Worm (Caenorhabditis elegans): Measurements from ENCODE around the gene atg-16.1.
A peak's percentile ranks its signal among the peaks of the same experiment; 100 is the strongest.

The atg-16.1 gene

DNA sequence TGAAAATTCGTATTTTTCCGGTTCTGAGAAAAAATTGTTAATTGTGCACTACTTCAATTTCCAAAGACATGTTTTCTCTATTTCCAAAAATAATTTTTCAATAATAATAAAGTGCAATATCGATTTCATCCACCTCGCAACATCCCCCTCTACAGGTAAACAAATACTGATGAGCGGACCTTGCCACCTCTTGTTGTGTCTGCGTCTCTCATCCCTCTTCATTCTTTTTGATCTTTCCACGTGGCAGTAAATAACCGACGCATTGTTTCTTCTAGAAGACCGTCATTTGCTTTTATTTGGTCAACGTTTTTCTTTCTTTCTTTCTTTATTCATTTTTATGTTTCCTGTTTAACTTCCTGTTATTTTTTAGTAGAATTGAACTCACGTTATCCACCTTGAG lies 41.0 kb upstream of the atg-16.1 start:
- TF ChIP-seq nhr-11 (tag; optimal IDR thresholded peaks at IDR 0.05), result no peak
- TF ChIP-seq crh-2 (tag; optimal IDR thresholded peaks at IDR 0.05), result peak; percentile 63

- no peak for TF ChIP-seq nhr-10 (tag; optimal IDR thresholded peaks at IDR 0.05)
- TF ChIP-seq gmeb-1 (tag; optimal IDR thresholded peaks at IDR 0.05), result no peak
- no peak for TF ChIP-seq mbf-1 (tag; optimal IDR thresholded peaks at IDR 0.05)
- TF ChIP-seq lin-11 (tag; optimal IDR thresholded peaks at IDR 0.05), result no peak
- no peak for TF ChIP-seq R02D3.7 (tag; optimal IDR thresholded peaks at IDR 0.05)
- TF ChIP-seq nhr-129 (tag; optimal IDR thresholded peaks at IDR 0.05), result no peak
- TF ChIP-seq unc-39 (tag; optimal IDR thresholded peaks at IDR 0.05), result no peak
- TF ChIP-seq nhr-25 (tag; optimal IDR thresholded peaks at IDR 0.05), result no peak
- no peak for TF ChIP-seq nhr-77 (tag; optimal IDR thresholded peaks at IDR 0.05)
- no peak for TF ChIP-seq nhr-11 (tag; optimal IDR thresholded peaks at IDR 0.05)
- TF ChIP-seq nhr-21 (tag; optimal IDR thresholded peaks at IDR 0.05), result no peak
- no peak for TF ChIP-seq peb-1 (tag; optimal IDR thresholded peaks at IDR 0.05)
- no peak for TF ChIP-seq unc-62 (GFP tag; optimal IDR thresholded peaks at IDR 0.05)
- TF ChIP-seq C34F6.9 (tag; optimal IDR thresholded peaks at IDR 0.05), result no peak
- TF ChIP-seq fos-1 (tag; optimal IDR thresholded peaks at IDR 0.05), result no peak
Observed at ce11 chrX:4502039-4502438, 39.8 kb upstream of the atg-16.1 start.

- TF ChIP-seq C34F6.9 (tag; optimal IDR thresholded peaks at IDR 0.05), result no peak
- no peak for TF ChIP-seq fos-1 (tag; optimal IDR thresholded peaks at IDR 0.05)
- no peak for TF ChIP-seq lsy-2 (tag; optimal IDR thresholded peaks at IDR 0.05)
- TF ChIP-seq peb-1 (tag; optimal IDR thresholded peaks at IDR 0.05), result no peak
Observed at ce11 chrX:4500499-4500898, 38.2 kb upstream of the atg-16.1 start.

- no peak for TF ChIP-seq crh-2 (tag; optimal IDR thresholded peaks at IDR 0.05)
- no peak for TF ChIP-seq snpc-4 (tag; optimal IDR thresholded peaks at IDR 0.05)
- TF ChIP-seq skn-1 (tag; optimal IDR thresholded peaks at IDR 0.05), result no peak
- TF ChIP-seq gmeb-1 (tag; optimal IDR thresholded peaks at IDR 0.05), result no peak
- TF ChIP-seq ama-1 (optimal IDR thresholded peaks at IDR 0.05), result no peak
- TF ChIP-seq mab-5 (tag; optimal IDR thresholded peaks at IDR 0.05), result no peak
- no peak for TF ChIP-seq sem-4 (tag; optimal IDR thresholded peaks at IDR 0.05)
- no peak for TF ChIP-seq aly-2 (tag; optimal IDR thresholded peaks at IDR 0.05)
- TF ChIP-seq mdl-1 (tag; optimal IDR thresholded peaks at IDR 0.05), result no peak
- no peak for TF ChIP-seq egl-27 (tag; optimal IDR thresholded peaks at IDR 0.05)
- TF ChIP-seq C34F6.9 (tag; optimal IDR thresholded peaks at IDR 0.05), result no peak
- no peak for TF ChIP-seq lsy-2 (tag; optimal IDR thresholded peaks at IDR 0.05)
- no peak for TF ChIP-seq ztf-4 (tag; optimal IDR thresholded peaks at IDR 0.05)
- TF ChIP-seq nhr-23 (tag; optimal IDR thresholded peaks at IDR 0.05), result no peak
- TF ChIP-seq ZK546.5 (tag; optimal IDR thresholded peaks at IDR 0.05), result no peak
- no peak for TF ChIP-seq alr-1 (tag; optimal IDR thresholded peaks at IDR 0.05)
- no peak for TF ChIP-seq zag-1 (tag; optimal IDR thresholded peaks at IDR 0.05)
- TF ChIP-seq F13H6.1 (tag; optimal IDR thresholded peaks at IDR 0.05), result no peak
- no peak for TF ChIP-seq sma-9 (GFP tag; optimal IDR thresholded peaks at IDR 0.05)
- TF ChIP-seq sma-9 (tag; optimal IDR thresholded peaks at IDR 0.05), result no peak
- TF ChIP-seq blmp-1 (tag; optimal IDR thresholded peaks at IDR 0.05; ENCODE audit: insufficient read depth), result no peak
Observed at ce11 chrX:4498478-4498877, 36.2 kb upstream of the atg-16.1 start.

- TF ChIP-seq unc-39 (tag; optimal IDR thresholded peaks at IDR 0.05) (no peak), lin-13 (GFP tag; optimal IDR thresholded peaks at IDR 0.05) (no peak), zag-1 (tag; optimal IDR thresholded peaks at IDR 0.05) (no peak), sma-9 (GFP tag; optimal IDR thresholded peaks at IDR 0.05) (peak; percentile 10), sma-9 (tag; optimal IDR thresholded peaks at IDR 0.05) (no peak), nhr-21 (tag; optimal IDR thresholded peaks at IDR 0.05) (no peak), blmp-1 (tag; optimal IDR thresholded peaks at IDR 0.05; ENCODE audit: insufficient read depth) (no peak), unc-62 (GFP tag; optimal IDR thresholded peaks at IDR 0.05) (no peak), sem-4 (tag; optimal IDR thresholded peaks at IDR 0.05) (no peak), nhr-237 (tag; optimal IDR thresholded peaks at IDR 0.05) (no peak), ama-1 (optimal IDR thresholded peaks at IDR 0.05) (no peak), F13H6.1 (tag; optimal IDR thresholded peaks at IDR 0.05) (peak; percentile 27), nhr-25 (tag; optimal IDR thresholded peaks at IDR 0.05) (peak; percentile 18), crh-2 (tag; optimal IDR thresholded peaks at IDR 0.05) (peak; percentile 41), fos-1 (tag; optimal IDR thresholded peaks at IDR 0.05) (peak; percentile 68), ztf-1 (GFP tag; conservative IDR thresholded peaks at IDR 0.05) (no peak), snpc-4 (tag; optimal IDR thresholded peaks at IDR 0.05) (no peak)
Observed at ce11 chrX:4498078-4498477, 35.8 kb upstream of the atg-16.1 start.
